Fruit fly (Drosophila melanogaster): ENCODE data around the gene Cchl.
A peak's percentile ranks its signal among the peaks of the same experiment; 100 is the strongest.

dm6 chr3R:22042283-22042875 is 15.1 kb upstream of the Cchl start:
- TF ChIP-seq Abd-B (GFP tag; optimal IDR thresholded peaks at IDR 0.05), result no peak
- no peak for TF ChIP-seq Dfd (GFP tag; optimal IDR thresholded peaks at IDR 0.05)
- no peak for TF ChIP-seq br (GFP tag; optimal IDR thresholded peaks at IDR 0.05)
- TF ChIP-seq Hr78 (GFP tag; optimal IDR thresholded peaks at IDR 0.05), result no peak
- TF ChIP-seq psq (GFP tag; optimal IDR thresholded peaks at IDR 0.05), result peak; percentile 82
- no peak for TF ChIP-seq woc (GFP tag; optimal IDR thresholded peaks at IDR 0.05)
- no peak for TF ChIP-seq pan (optimal IDR thresholded peaks at IDR 0.05)
- no peak for TF ChIP-seq Hnf4 (GFP tag; optimal IDR thresholded peaks at IDR 0.05)
- TF ChIP-seq GATAd (GFP tag; optimal IDR thresholded peaks at IDR 0.05), result no peak
- TF ChIP-seq fru (GFP tag; optimal IDR thresholded peaks at IDR 0.05), result no peak
- no peak for TF ChIP-seq dsf (GFP tag; optimal IDR thresholded peaks at IDR 0.05; ENCODE audit: borderline replicate concordance)

All from whole organism, wandering third instar larva.